Fruit fly (Drosophila melanogaster) whole organism, pupa: ENCODE data around the gene Hsp23.

Experiments used
- CG34367 ChIP-seq: fragments of 200-800 bp; sonication (Bioruptor generic); optimal IDR thresholded peaks from 2 replicates; lab custom pipeline; 2018; ENCODE audit warnings: missing biosample characterization, mild to moderate bottlenecking, missing genetic modification characterization
- EcR ChIP-seq: fragments of 200-800 bp; sonication (Bioruptor generic); optimal IDR thresholded peaks from 3 replicates; lab custom pipeline; 2019; ENCODE audit warnings: missing biosample characterization, missing genetic modification characterization, mild to moderate bottlenecking, moderate library complexity, missing genetic modification reagents
- Ets98B ChIP-seq: fragments of 200-800 bp; sonication (Bioruptor generic); IDR thresholded peaks from 2 replicates; pipeline ENCODE4 v1.3.6; 2022; ENCODE audit warnings: missing biosample characterization, missing genetic modification characterization
- Pif1A ChIP-seq: fragments of 200-800 bp; sonication (Bioruptor generic); optimal IDR thresholded peaks from 3 replicates; lab custom pipeline; 2016; ENCODE audit warnings: missing biosample characterization, missing genetic modification characterization
- gl ChIP-seq: fragments of 200-800 bp; sonication (Bioruptor generic); optimal IDR thresholded peaks from 2 replicates; lab custom pipeline; 2018; ENCODE audit warnings: missing biosample characterization, mild to moderate bottlenecking, missing genetic modification characterization

DNA sequence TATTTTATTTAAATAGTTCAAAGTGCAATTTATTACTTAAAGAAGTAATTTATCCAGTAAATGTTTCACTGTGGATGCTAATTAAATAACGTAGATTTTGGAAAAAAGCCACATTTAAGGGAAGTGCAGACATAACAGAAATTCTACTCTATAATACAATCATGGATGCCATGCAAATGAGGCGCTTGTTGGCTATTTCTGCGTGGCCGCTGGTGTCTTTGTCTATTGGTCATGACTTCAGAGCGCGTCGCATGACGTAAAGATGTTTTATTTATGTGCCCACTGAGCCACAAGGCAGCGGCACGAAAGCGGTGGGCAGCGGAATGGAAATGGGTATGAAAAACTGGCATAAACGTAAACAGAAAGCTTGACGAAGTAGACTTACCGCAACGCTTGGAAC, 44.2 kb downstream of the Hsp23 start:
- TF ChIP-seq Pif1A (GFP tag; lab: Kevin White, UChicago) (no peak), Ets98B (peak; percentile 63), EcR (GFP tag; lab: Kevin White, UChicago) (no peak), gl (tag; lab: Kevin White, UChicago) (no peak), CG34367 (tag; lab: Kevin White, UChicago) (no peak)
